Worm (Caenorhabditis elegans) whole organism, early embryonic: ENCODE results near the gene ugt-6.

ENCODE experiments used
- B0310.2 ChIP-seq: sonication (generic microtip); optimal IDR thresholded peaks from 2 replicates; lab custom pipeline; 2016; ENCODE audit warnings: mild to moderate bottlenecking, missing genetic modification characterization, missing compliant biosample characterization
- F13C5.2 ChIP-seq: sonication (generic microtip); optimal IDR thresholded peaks from 2 replicates; lab custom pipeline; 2017; ENCODE audit warnings: mild to moderate bottlenecking, missing genetic modification characterization, inconsistent platforms, missing compliant biosample characterization
- ceh-13 ChIP-seq: fragments of 200-800 bp; sonication (Bioruptor generic); optimal IDR thresholded peaks from 2 replicates; lab custom pipeline; 2018; ENCODE audit warnings: mild to moderate bottlenecking, missing genetic modification characterization, missing compliant biosample characterization
- hmg-4 ChIP-seq: fragments of 200-800 bp; sonication (Bioruptor generic); optimal IDR thresholded peaks from 2 replicates; lab custom pipeline; 2018; ENCODE audit warnings: mild to moderate bottlenecking, missing genetic modification characterization, missing compliant biosample characterization
- hnd-1 ChIP-seq: sonication (generic microtip); optimal IDR thresholded peaks from 2 replicates; lab custom pipeline; 2016; ENCODE audit warnings: missing genetic modification characterization, missing compliant biosample characterization
- pes-1 ChIP-seq: fragments of 200-800 bp; sonication (Bioruptor generic); IDR thresholded peaks from 2 replicates; pipeline ENCODE4 v1.3.6; 2022; ENCODE audit warnings: missing genetic modification reagents, missing genetic modification characterization, missing compliant biosample characterization
- tbx-11 ChIP-seq: fragments of 200-800 bp; sonication (Bioruptor generic); IDR thresholded peaks from 2 replicates; pipeline ENCODE4 v1.3.6; 2022; ENCODE audit warnings: missing genetic modification characterization, missing compliant biosample characterization

DNA sequence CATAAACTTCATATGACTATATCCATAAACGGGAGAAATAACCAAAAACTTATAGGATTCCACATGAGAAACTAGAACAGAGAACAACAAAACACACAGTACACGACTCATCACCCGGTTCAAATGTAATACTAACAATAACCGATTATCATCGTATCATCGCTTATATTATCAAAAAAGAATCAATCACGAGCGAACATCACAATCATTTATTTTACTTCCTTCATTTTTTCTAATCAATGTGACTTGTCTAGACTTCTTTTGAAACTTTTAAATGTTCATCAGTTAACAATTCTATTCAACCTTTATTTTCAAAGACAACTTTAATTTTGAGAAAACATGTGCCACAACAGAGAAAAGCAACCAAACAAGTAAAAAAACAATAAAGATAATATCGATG is 2.8 kb downstream of the ugt-6 start, which contains the start of gene ugt-4:
- TF ChIP-seq tbx-11 (GFP tag; lab: Robert Waterston, UW) (no peak), ceh-13 (GFP tag; lab: Kevin White, UChicago) (no peak), B0310.2 (no peak), hmg-4 (no peak), F13C5.2 (tag; lab: Kevin White, UChicago) (no peak), hnd-1 (tag; lab: Kevin White, UChicago) (no peak), pes-1 (GFP tag; lab: Robert Waterston, UW) (no peak)
